Worm (Caenorhabditis elegans): ENCODE measurements around the gene gad-3.

DNA sequence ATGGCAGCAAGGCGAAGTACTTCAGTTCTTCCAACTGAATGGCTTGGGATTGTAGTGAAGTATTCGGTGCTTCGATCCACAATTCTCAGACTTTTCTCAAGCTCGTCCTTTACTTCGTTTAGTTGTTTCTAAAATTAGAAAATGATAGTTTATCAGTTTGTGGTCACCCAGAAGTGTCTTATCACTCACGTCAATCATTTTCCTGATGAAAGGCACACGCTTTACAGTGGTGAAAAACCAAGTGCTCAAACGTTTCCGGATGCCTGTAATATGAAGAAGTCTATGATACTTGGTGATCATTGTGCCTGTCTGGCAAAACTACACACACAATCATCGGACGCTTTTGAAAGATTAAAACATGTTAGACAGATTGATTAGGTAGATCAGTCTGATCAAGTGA lies 26.6 kb downstream of the gad-3 start:
- TF ChIP-seq elt-3 (tag; optimal IDR thresholded peaks at IDR 0.05) (no peak), pha-4 (tag; optimal IDR thresholded peaks at IDR 0.05) (no peak), unc-62 (GFP tag; optimal IDR thresholded peaks at IDR 0.05) (no peak), sptf-1 (tag; optimal IDR thresholded peaks at IDR 0.05) (no peak), lin-13 (tag; optimal IDR thresholded peaks at IDR 0.05) (no peak), mab-5 (tag; optimal IDR thresholded peaks at IDR 0.05) (no peak), lsy-2 (tag; optimal IDR thresholded peaks at IDR 0.05) (no peak), zip-8 (tag; optimal IDR thresholded peaks at IDR 0.05) (no peak), nhr-237 (tag; optimal IDR thresholded peaks at IDR 0.05) (no peak), ztf-11 (tag; optimal IDR thresholded peaks at IDR 0.05) (no peak), nhr-2 (tag; optimal IDR thresholded peaks at IDR 0.05) (no peak), sem-2 (GFP tag; optimal IDR thresholded peaks at IDR 0.05) (no peak)
